Fruit fly (Drosophila melanogaster): ENCODE measurements around the gene Nmd3.

The Nmd3 gene

DNA sequence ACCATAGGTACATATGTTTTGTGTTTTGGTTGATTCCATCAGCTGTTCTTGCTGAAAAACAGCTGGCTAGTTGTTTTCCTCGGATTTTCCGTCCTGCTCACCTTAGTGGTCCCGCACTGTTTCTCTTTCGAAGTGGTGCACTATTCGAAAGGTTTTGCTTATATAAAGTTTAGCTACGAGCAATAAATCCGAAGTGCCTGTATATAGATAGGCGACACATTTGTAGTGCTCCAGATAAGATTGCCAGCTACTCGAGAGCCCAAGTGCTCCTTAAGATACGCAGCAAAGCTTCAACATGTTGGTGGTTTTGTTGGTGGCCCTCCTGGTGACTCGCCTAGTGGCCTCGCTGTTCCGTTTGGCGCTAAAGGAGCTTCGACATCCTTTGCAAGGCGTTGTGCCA lies 5.7 kb downstream of the Nmd3 start, which contains the start of gene Cyp4ae1 (continued):
- no peak for TF ChIP-seq Atf-2 (GFP tag; optimal IDR thresholded peaks at IDR 0.05)

DNA sequence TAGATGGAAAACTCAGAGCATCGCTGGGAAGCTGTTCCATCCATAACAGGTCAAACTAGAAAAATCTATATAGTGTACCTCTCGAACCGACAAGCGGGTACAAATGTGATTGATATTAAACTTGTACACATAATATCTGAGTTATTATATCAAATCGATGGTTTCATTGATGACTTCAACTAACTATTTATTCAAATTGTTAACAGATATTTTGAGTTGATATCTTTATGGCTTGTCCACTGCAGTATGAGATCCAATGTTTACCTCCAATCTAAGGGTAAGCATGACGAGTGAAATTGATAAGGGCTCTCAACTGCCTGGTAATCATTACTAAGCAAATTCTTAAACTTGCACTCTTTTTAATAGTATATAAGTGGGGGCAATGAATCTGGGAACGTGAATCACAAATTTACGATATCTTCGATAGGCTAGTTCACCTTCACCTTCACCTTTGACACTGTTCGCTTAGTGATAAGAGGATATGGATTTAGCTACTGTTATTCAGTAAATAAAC lies 8.5 kb downstream of the Nmd3 start, which contains the start of gene Cyp4d2:
TSS of gene Cyp4d2 (plus strand) at position 51 of the 514 bp plus-strand sequence.
- TF ChIP-seq h (optimal IDR thresholded peaks at IDR 0.05) (no peak), Hr78 (GFP tag; optimal IDR thresholded peaks at IDR 0.05) (peak in 1 of 2 experiments; percentile 47), D (optimal IDR thresholded peaks at IDR 0.05) (no peak), D (GFP tag; optimal IDR thresholded peaks at IDR 0.05) (no peak), zfh1 (GFP tag; IDR thresholded peaks at IDR 0.05) (no peak)

DNA sequence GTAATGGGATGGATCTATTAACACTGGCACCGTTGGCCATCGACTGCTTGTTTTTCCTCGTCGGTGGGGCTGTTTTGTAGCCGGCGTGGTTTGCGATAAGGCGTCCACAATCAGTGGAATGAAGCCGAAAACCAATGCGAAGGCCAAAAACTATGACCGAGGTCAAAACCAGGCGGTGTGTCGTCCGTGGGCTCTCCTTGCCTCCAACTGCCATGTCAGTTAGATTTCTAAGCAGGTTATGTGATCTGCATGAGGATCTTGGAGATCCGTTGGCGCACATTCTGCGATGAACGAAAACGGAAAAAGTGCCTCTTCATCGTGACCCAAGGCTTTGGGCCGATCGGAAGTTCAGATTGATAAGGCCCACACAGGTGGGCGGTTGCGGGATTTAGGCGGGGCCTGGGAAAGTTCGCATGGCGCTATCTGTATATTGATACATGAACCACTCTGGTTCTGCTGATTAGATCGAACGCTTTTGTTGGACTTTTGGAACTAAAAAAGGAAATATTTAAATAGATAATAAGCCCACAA lies 9.1 kb downstream of the Nmd3 start, which contains the start of gene Cyp4d14:
TSS of gene Cyp4d14 (minus strand) at position 51 of the 531 bp plus-strand sequence.
- TF ChIP-seq sug (tag; optimal IDR thresholded peaks at IDR 0.05), result peak; percentile 91
- TF ChIP-seq CG11456 (GFP tag; IDR thresholded peaks at IDR 0.05), result no peak
- peak; percentile 48 for TF ChIP-seq Med (GFP tag)
- peak in 1 of 2 experiments; percentile 64 for TF ChIP-seq Hr78 (GFP tag; optimal IDR thresholded peaks at IDR 0.05)
- TF ChIP-seq D19A (tag; optimal IDR thresholded peaks at IDR 0.05), result no peak
- 0 out of 3 replicates have a peak, but pooled peaks have one; percentile 7 for TF ChIP-seq Dbx (GFP tag; IDR thresholded peaks at IDR 0.05)
- TF ChIP-seq slp2 (GFP tag; optimal IDR thresholded peaks at IDR 0.05), result no peak
- no peak for TF ChIP-seq Lim3 (GFP tag; IDR thresholded peaks at IDR 0.05)
- peak; percentile 56 for TF ChIP-seq grn (GFP tag; optimal IDR thresholded peaks at IDR 0.05)
- peak; percentile 60 for TF ChIP-seq ftz-f1 (GFP tag; optimal IDR thresholded peaks at IDR 0.05)

DNA sequence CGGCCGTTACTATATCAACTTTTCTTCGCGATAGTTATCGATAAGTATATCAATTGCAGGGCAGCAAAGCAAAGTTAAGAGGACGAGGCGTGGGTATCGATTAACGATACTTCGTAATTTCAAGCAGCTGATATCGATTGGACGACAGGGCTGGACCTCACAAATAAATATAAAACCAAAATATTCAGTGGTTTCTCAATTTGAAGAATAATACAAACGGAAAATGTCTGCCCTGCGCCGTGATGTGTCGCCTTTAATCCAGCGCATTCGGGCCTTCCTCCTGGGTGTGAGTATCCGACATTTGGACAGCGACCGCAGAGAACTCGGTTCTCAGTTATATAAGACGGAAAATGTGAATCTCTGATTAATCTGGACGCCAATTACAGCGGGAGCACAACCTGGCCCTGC lies 12.0 kb downstream of the Nmd3 start, which contains the start of gene ND-B14.5A:
TSS of gene ND-B14.5A (plus strand) at position 107 of the 408 bp plus-strand sequence.
- TF ChIP-seq gro (GFP tag; optimal IDR thresholded peaks at IDR 0.05) (peak; percentile 3), Doc3 (GFP tag; IDR thresholded peaks at IDR 0.05; ENCODE audit: partially characterized antibody) (peak; percentile 85), CG16863 (GFP tag; optimal IDR thresholded peaks at IDR 0.05) (no peak), Dbx (GFP tag; IDR thresholded peaks at IDR 0.05) (no peak), jigr1 (GFP tag; IDR thresholded peaks at IDR 0.05) (no peak), CG15269 (tag; optimal IDR thresholded peaks at IDR 0.05) (no peak), CG5953 (GFP tag; IDR thresholded peaks at IDR 0.05) (no peak), tin (GFP tag; optimal IDR thresholded peaks at IDR 0.05) (no peak), CG8388 (GFP tag; optimal IDR thresholded peaks at IDR 0.05) (no peak), hkb (optimal IDR thresholded peaks at IDR 0.05) (no peak), hkb (GFP tag; IDR thresholded peaks at IDR 0.05) (no peak), vnd (GFP tag; IDR thresholded peaks at IDR 0.05; ENCODE audit: partially characterized antibody) (peak; percentile 92), CG7556 (GFP tag; optimal IDR thresholded peaks at IDR 0.05) (no peak), CG3407 (GFP tag; optimal IDR thresholded peaks at IDR 0.05) (no peak), inv (GFP tag; IDR thresholded peaks at IDR 0.05; ENCODE audit: partially characterized antibody) (peak; percentile 86), kah (GFP tag; optimal IDR thresholded peaks at IDR 0.05) (no peak), CG33557 (GFP tag; optimal IDR thresholded peaks at IDR 0.05) (no peak), CG13296 (GFP tag; optimal IDR thresholded peaks at IDR 0.05) (no peak), row (GFP tag; IDR thresholded peaks at IDR 0.05) (peak; percentile 23; the same call in 1 of the 3 replicates), CG16813 (GFP tag; IDR thresholded peaks at IDR 0.05; ENCODE audit: partially characterized antibody) (peak; percentile 93), CG10366 (GFP tag; IDR thresholded peaks at IDR 0.05) (no peak), lov (optimal IDR thresholded peaks at IDR 0.05) (no peak), lov (GFP tag; IDR thresholded peaks at IDR 0.05) (no peak), sob (GFP tag; IDR thresholded peaks at IDR 0.05) (no peak), CG11456 (GFP tag; IDR thresholded peaks at IDR 0.05) (no peak), CG6765 (GFP tag; optimal IDR thresholded peaks at IDR 0.05) (no peak), CG4707 (GFP tag; optimal IDR thresholded peaks at IDR 0.05) (no peak), CG17568 (GFP tag; optimal IDR thresholded peaks at IDR 0.05) (no peak), CG10267 (tag; optimal IDR thresholded peaks at IDR 0.05) (peak; percentile 14), CG1602 (GFP tag; optimal IDR thresholded peaks at IDR 0.05) (no peak), ara (GFP tag; IDR thresholded peaks at IDR 0.05) (no peak), CG1603 (tag; optimal IDR thresholded peaks at IDR 0.05) (peak; percentile 65), Gug (GFP tag; IDR thresholded peaks at IDR 0.05) (no peak)

Measured in whole organism, embryonic.